Fruit fly (Drosophila melanogaster) whole organism, embryonic: ENCODE measurements around the gene CG34107.

Experiments used
- Ada2b ChIP-seq: fragments of 200-800 bp; sonication (Bioruptor generic); IDR thresholded peaks from 2 replicates; pipeline ENCODE4 v1.3.6; 2022; ENCODE audit warnings: missing biosample characterization, missing genetic modification characterization
- BtbVII ChIP-seq: fragments of 200-800 bp; sonication (Bioruptor generic); optimal IDR thresholded peaks from 3 replicates; lab custom pipeline; 2017; ENCODE audit warnings: missing biosample characterization, mild to moderate bottlenecking, missing genetic modification characterization
- CG10979 ChIP-seq: fragments of 200-800 bp; sonication (Bioruptor generic); optimal IDR thresholded peaks from 2 replicates; lab custom pipeline; 2018; ENCODE audit warnings: missing biosample characterization, mild to moderate bottlenecking, missing genetic modification characterization, moderate library complexity
- CG11696 ChIP-seq: fragments of 200-800 bp; sonication (Bioruptor generic); IDR thresholded peaks from 2 replicates; pipeline ENCODE4 v1.3.6; 2022; ENCODE audit warnings: missing biosample characterization, missing genetic modification characterization
- CG12219 ChIP-seq: fragments of 200-800 bp; sonication (Bioruptor generic); optimal IDR thresholded peaks from 3 replicates; lab custom pipeline; 2018; ENCODE audit warnings: missing biosample characterization, mild to moderate bottlenecking, missing genetic modification characterization
- CG1233 ChIP-seq: fragments of 200-800 bp; sonication (Bioruptor generic); optimal IDR thresholded peaks from 4 replicates; lab custom pipeline; 2018; ENCODE audit warnings: missing biosample characterization, mild to moderate bottlenecking, missing genetic modification characterization
- CG12769 ChIP-seq: fragments of 200-800 bp; sonication (Bioruptor generic); optimal IDR thresholded peaks from 2 replicates; lab custom pipeline; 2019; ENCODE audit warnings: missing biosample characterization, mild to moderate bottlenecking, missing genetic modification characterization, moderate library complexity
- CG14860 ChIP-seq: fragments of 200-800 bp; sonication (Bioruptor generic); IDR thresholded peaks from 3 replicates; pipeline ENCODE4 v1.3.6; 2022; ENCODE audit warnings: missing biosample characterization, missing genetic modification characterization; ENCODE audit not compliant: partially characterized antibody
- CG15073 ChIP-seq: fragments of 200-800 bp; sonication (Bioruptor generic); optimal IDR thresholded peaks from 2 replicates; lab custom pipeline; 2016; ENCODE audit warnings: missing biosample characterization, missing genetic modification characterization
- CG16813 ChIP-seq: fragments of 200-800 bp; sonication (Bioruptor generic); IDR thresholded peaks from 3 replicates; pipeline ENCODE4 v1.3.6; 2022; ENCODE audit warnings: missing biosample characterization, missing genetic modification characterization; ENCODE audit not compliant: partially characterized antibody
- CG2875 ChIP-seq: fragments of 200-800 bp; sonication (Bioruptor generic); optimal IDR thresholded peaks from 2 replicates; lab custom pipeline; 2017; ENCODE audit warnings: missing biosample characterization, mild to moderate bottlenecking, missing genetic modification characterization, missing genetic modification reagents
- CG34422 ChIP-seq: fragments of 200-800 bp; sonication (Bioruptor generic); IDR thresholded peaks from 3 replicates; pipeline ENCODE4 v1.3.6; 2022; ENCODE audit warnings: missing biosample characterization, missing genetic modification characterization
- CG42726 ChIP-seq: fragments of 200-800 bp; sonication (Bioruptor generic); IDR thresholded peaks from 2 replicates; pipeline ENCODE4 v1.3.6; 2022; ENCODE audit warnings: missing biosample characterization, missing genetic modification characterization; ENCODE audit not compliant: partially characterized antibody
- CG4404 ChIP-seq: fragments of 200-800 bp; sonication (Bioruptor generic); IDR thresholded peaks from 2 replicates; pipeline ENCODE4 v1.3.6; 2022; ENCODE audit warnings: missing biosample characterization, missing genetic modification characterization
- CG4617 ChIP-seq: fragments of 200-800 bp; sonication (Bioruptor generic); optimal IDR thresholded peaks from 3 replicates; lab custom pipeline; 2016; ENCODE audit warnings: missing biosample characterization, missing genetic modification characterization, borderline replicate concordance
- CG4854 ChIP-seq: fragments of 200-800 bp; sonication (Bioruptor generic); optimal IDR thresholded peaks from 2 replicates; lab custom pipeline; 2016; ENCODE audit warnings: missing biosample characterization, missing genetic modification characterization, inconsistent platforms
- CG6689 ChIP-seq: fragments of 200-800 bp; sonication (Bioruptor generic); IDR thresholded peaks from 2 replicates; pipeline ENCODE4 v1.3.6; 2022; ENCODE audit warnings: missing biosample characterization, missing genetic modification characterization
- CG6765 ChIP-seq: fragments of 200-800 bp; sonication (Bioruptor generic); optimal IDR thresholded peaks from 3 replicates; lab custom pipeline; 2017; ENCODE audit warnings: missing biosample characterization, mild to moderate bottlenecking, missing genetic modification characterization
- CG7987 ChIP-seq: fragments of 200-800 bp; sonication (Bioruptor generic); optimal IDR thresholded peaks from 2 replicates; lab custom pipeline; 2018; ENCODE audit warnings: missing biosample characterization, mild to moderate bottlenecking, missing genetic modification characterization, moderate library complexity
- CG8765 ChIP-seq: fragments of 200-800 bp; sonication (Bioruptor generic); IDR thresholded peaks from 2 replicates; pipeline ENCODE4 v1.3.6; 2022; ENCODE audit warnings: missing biosample characterization, missing genetic modification characterization
- Doc2 ChIP-seq: fragments of 200-800 bp; sonication (Bioruptor generic); IDR thresholded peaks from 2 replicates; pipeline ENCODE4 v1.3.6; 2022; ENCODE audit warnings: missing biosample characterization, missing genetic modification characterization
- Ets97D ChIP-seq: fragments of 200-800 bp; sonication (Bioruptor generic); optimal IDR thresholded peaks from 3 replicates; lab custom pipeline; 2016; ENCODE audit warnings: missing biosample characterization, missing genetic modification characterization
- Meics ChIP-seq: fragments of 200-800 bp; sonication (Bioruptor generic); optimal IDR thresholded peaks from 2 replicates; lab custom pipeline; 2017; ENCODE audit warnings: missing biosample characterization, mild to moderate bottlenecking, missing genetic modification characterization
- ab ChIP-seq: fragments of 200-800 bp; sonication (Bioruptor generic); optimal IDR thresholded peaks from 2 replicates; lab custom pipeline; 2016; ENCODE audit warnings: missing biosample characterization, missing genetic modification characterization
- az2 ChIP-seq: fragments of 200-800 bp; sonication (Bioruptor generic); optimal IDR thresholded peaks from 3 replicates; lab custom pipeline; 2016; ENCODE audit warnings: missing biosample characterization, missing genetic modification characterization
- bbx ChIP-seq: fragments of 200-800 bp; sonication (Bioruptor generic); IDR thresholded peaks from 2 replicates; pipeline ENCODE4 v1.3.6; 2022; ENCODE audit warnings: missing biosample characterization, missing genetic modification characterization; ENCODE audit not compliant: partially characterized antibody
- cad ChIP-seq: fragments of >200 bp; optimal IDR thresholded peaks from 2 replicates; lab custom pipeline; 2017; ENCODE audit warnings: missing biosample characterization, missing genetic modification characterization
- chif ChIP-seq, 2 experiments: fragments of 200-800 bp; sonication (Bioruptor generic); optimal IDR thresholded peaks; 3 replicates each; lab custom pipeline; 2016; ENCODE audit warnings: missing biosample characterization in 2 of 2, missing genetic modification characterization in 2 of 2
- ems ChIP-seq: fragments of 200-800 bp; sonication (Bioruptor generic); optimal IDR thresholded peaks from 3 replicates; lab custom pipeline; 2016; ENCODE audit warnings: missing biosample characterization, missing genetic modification characterization
- en ChIP-seq: fragments of 200-800 bp; sonication (Bioruptor generic); optimal IDR thresholded peaks from 2 replicates; lab custom pipeline; 2016; ENCODE audit warnings: missing biosample characterization, missing genetic modification characterization
- exex ChIP-seq: fragments of 200-800 bp; sonication (Bioruptor generic); optimal IDR thresholded peaks from 4 replicates; lab custom pipeline; 2018; ENCODE audit warnings: missing biosample characterization, mild to moderate bottlenecking, missing genetic modification characterization, moderate library complexity
- fu2 ChIP-seq: fragments of 200-800 bp; sonication (Bioruptor generic); optimal IDR thresholded peaks from 2 replicates; lab custom pipeline; 2016; ENCODE audit warnings: missing biosample characterization, missing genetic modification characterization
- gsb-n ChIP-seq: fragments of 200-800 bp; sonication (Bioruptor generic); optimal IDR thresholded peaks from 3 replicates; lab custom pipeline; 2018; ENCODE audit warnings: missing biosample characterization, mild to moderate bottlenecking, missing genetic modification characterization
- hb ChIP-seq: fragments of 200-800 bp; sonication (Bioruptor generic); IDR thresholded peaks from 3 replicates; pipeline ENCODE4 v1.3.6; 2022; ENCODE audit warnings: missing biosample characterization, missing genetic modification characterization; ENCODE audit not compliant: partially characterized antibody
- her ChIP-seq: fragments of 200-800 bp; sonication (Bioruptor generic); optimal IDR thresholded peaks from 2 replicates; lab custom pipeline; 2016; ENCODE audit warnings: missing biosample characterization, missing genetic modification characterization
- hkb ChIP-seq, 2 experiments: fragments of 200-800 bp in 1 of 2; fragments of >200 bp in 1 of 2; sonication (Bioruptor generic) in 1 of 2; IDR thresholded peaks in 1 of 2; optimal IDR thresholded peaks in 1 of 2; 2 replicates each; pipeline versions ENCODE4 v1.3.6 to Lab custom; 2017 to 2022; ENCODE audit warnings: missing biosample characterization in 1 of 2, missing genetic modification characterization in 1 of 2
- lola ChIP-seq, 3 experiments: fragments of >200 bp in 2 of 3; fragments of 200-800 bp in 1 of 3; sonication (Bioruptor generic) in 1 of 3; optimal IDR thresholded peaks; 2 replicates each; lab custom pipeline; 2017 to 2019; ENCODE audit warnings: missing biosample characterization in 3 of 3, missing genetic modification characterization in 3 of 3, mild to moderate bottlenecking in 1 of 3, moderate library complexity in 1 of 3
- mld ChIP-seq: fragments of 200-800 bp; sonication (Bioruptor generic); IDR thresholded peaks from 3 replicates; pipeline ENCODE4 v1.3.6; 2022; ENCODE audit warnings: missing biosample characterization, missing genetic modification characterization; ENCODE audit not compliant: partially characterized antibody
- oc ChIP-seq: fragments of 200-800 bp; sonication (Bioruptor generic); optimal IDR thresholded peaks from 2 replicates; lab custom pipeline; 2018; ENCODE audit warnings: missing biosample characterization, mild to moderate bottlenecking, missing genetic modification characterization, moderate library complexity
- onecut ChIP-seq: fragments of 200-800 bp; sonication (Bioruptor generic); IDR thresholded peaks from 2 replicates; pipeline ENCODE4 v1.3.6; 2022; ENCODE audit warnings: missing biosample characterization, missing genetic modification characterization
- pzg ChIP-seq: fragments of 200-800 bp; sonication (Bioruptor generic); optimal IDR thresholded peaks from 3 replicates; lab custom pipeline; 2018; ENCODE audit warnings: missing biosample characterization, mild to moderate bottlenecking, missing genetic modification characterization, moderate library complexity
- repo ChIP-seq: fragments of 200-800 bp; sonication (Bioruptor generic); optimal IDR thresholded peaks from 2 replicates; lab custom pipeline; 2016; ENCODE audit warnings: missing biosample characterization, missing genetic modification characterization
- ro ChIP-seq: fragments of 200-800 bp; sonication (Bioruptor generic); IDR thresholded peaks from 2 replicates; pipeline ENCODE4 v1.3.6; 2022; ENCODE audit warnings: missing biosample characterization, missing genetic modification characterization
- row ChIP-seq: fragments of 200-800 bp; sonication (Bioruptor generic); IDR thresholded peaks from 3 replicates; pipeline ENCODE4 v1.3.6; 2022; ENCODE audit warnings: missing biosample characterization, missing genetic modification characterization
- so ChIP-seq: fragments of 200-800 bp; sonication (Bioruptor generic); IDR thresholded peaks from 3 replicates; pipeline ENCODE4 v1.3.6; 2022; ENCODE audit warnings: missing biosample characterization, missing genetic modification characterization
- sr ChIP-seq: fragments of 200-800 bp; sonication (Bioruptor generic); IDR thresholded peaks from 3 replicates; pipeline ENCODE4 v1.3.6; 2022; ENCODE audit warnings: missing biosample characterization, missing genetic modification characterization
- tx ChIP-seq: fragments of 200-800 bp; sonication (Bioruptor generic); optimal IDR thresholded peaks from 2 replicates; lab custom pipeline; 2016; ENCODE audit warnings: missing biosample characterization, missing genetic modification characterization
- wor ChIP-seq: fragments of 200-800 bp; sonication (Bioruptor generic); IDR thresholded peaks from 2 replicates; pipeline ENCODE4 v1.3.6; 2022; ENCODE audit warnings: missing biosample characterization, missing genetic modification characterization

CG34107 gene

DNA sequence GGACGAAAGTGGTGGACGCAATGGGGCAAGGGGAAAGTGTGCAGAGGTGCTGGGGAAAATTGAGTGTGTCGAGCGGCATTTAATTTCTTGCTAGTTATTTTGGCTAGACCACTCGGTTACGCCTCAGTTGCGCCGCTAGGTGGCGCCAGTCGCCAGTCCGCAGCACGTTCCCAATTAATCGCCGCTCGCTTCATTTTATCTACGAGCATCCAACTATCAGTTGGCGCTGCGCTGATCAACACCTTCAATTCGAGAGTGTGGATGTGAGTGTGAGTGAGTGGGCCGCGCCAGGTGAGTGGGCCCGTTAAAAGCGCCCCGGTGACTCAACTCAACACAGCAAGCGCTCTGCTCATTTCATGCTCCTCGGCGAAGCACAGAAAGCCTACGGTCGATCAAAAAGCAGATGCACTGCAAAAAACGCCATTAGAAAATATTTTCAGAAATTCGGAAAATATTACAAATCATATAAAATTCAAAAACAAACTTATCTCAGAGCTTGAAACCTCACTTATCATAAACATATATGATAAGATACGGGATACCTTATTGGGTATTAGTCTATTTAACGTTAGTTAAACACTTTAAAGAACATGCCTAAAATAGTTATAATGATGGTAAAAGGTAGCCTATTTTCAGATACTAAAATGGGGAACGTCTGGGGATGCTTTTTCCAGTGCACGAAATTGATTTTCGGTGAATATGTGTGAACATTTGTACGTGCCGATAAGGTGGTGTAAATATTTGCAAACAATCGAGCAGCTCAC, 43.6 kb downstream of the CG34107 start:
- peak; percentile 69 for TF ChIP-seq repo (GFP tag; lab: Kevin White, UChicago)
- peak; percentile 68 for TF ChIP-seq Ada2b (GFP tag; lab: Robert Waterston, UW)
- peak; percentile 76 for TF ChIP-seq CG12219 (GFP tag; lab: Kevin White, UChicago)
- peak; percentile 92 for TF ChIP-seq sr
- TF ChIP-seq oc (tag; lab: Kevin White, UChicago), result peak; percentile 67
- peak; percentile 41 for TF ChIP-seq her (GFP tag; lab: Kevin White, UChicago)
- TF ChIP-seq CG7987 (GFP tag; lab: Kevin White, UChicago), result peak; percentile 28
- TF ChIP-seq CG8765, result no peak; the same call in 1 of the 2 replicates
- no peak for TF ChIP-seq cad (GFP tag; lab: Kevin White, UChicago)
- TF ChIP-seq CG6765 (GFP tag; lab: Kevin White, UChicago), result peak; percentile 87
- TF ChIP-seq CG11696, result no peak
- peak; percentile 65 for TF ChIP-seq az2 (GFP tag; lab: Kevin White, UChicago)
- TF ChIP-seq CG14860 (GFP tag; lab: Robert Waterston, UW), result no peak
- TF ChIP-seq CG2875 (GFP tag; lab: Kevin White, UChicago), result peak; percentile 59
- no peak for TF ChIP-seq bbx (GFP tag; lab: Robert Waterston, UW)
- TF ChIP-seq fu2 (GFP tag; lab: Kevin White, UChicago), result peak; percentile 82
- TF ChIP-seq exex, result peak; percentile 80
- peak; percentile 28 for TF ChIP-seq CG12769 (tag; lab: Kevin White, UChicago)
- no peak for TF ChIP-seq CG16813
- peak; percentile 55 for TF ChIP-seq CG4854 (GFP tag; lab: Kevin White, UChicago)
- TF ChIP-seq CG4404 (GFP tag; lab: Robert Waterston, UW), result peak; percentile 54
- no peak for TF ChIP-seq CG42726 (GFP tag; lab: Robert Waterston, UW)
- peak; percentile 89 for TF ChIP-seq Meics
- TF ChIP-seq so, result peak; percentile 74; the same call in 1 of the 3 replicates
- TF ChIP-seq hb (GFP tag; lab: Robert Waterston, UW), result no peak
- peak; percentile 59 for TF ChIP-seq en (GFP tag; lab: Kevin White, UChicago)
- no peak for TF ChIP-seq pzg (GFP tag; lab: Kevin White, UChicago)
- TF ChIP-seq ems, result peak; percentile 50
- TF ChIP-seq mld (GFP tag; lab: Robert Waterston, UW), result no peak
- peak; percentile 23 for TF ChIP-seq CG4617 (GFP tag; lab: Kevin White, UChicago)
- TF ChIP-seq ro (GFP tag; lab: Robert Waterston, UW), result no peak
- TF ChIP-seq gsb-n (tag; lab: Kevin White, UChicago), result peak; percentile 64
- TF ChIP-seq onecut (GFP tag; lab: Robert Waterston, UW), result peak; percentile 62
- peak; percentile 71 to 79 for TF ChIP-seq chif (GFP tag; optimal IDR thresholded peaks at IDR 0.05; lab: Kevin White, UChicago)
- TF ChIP-seq Doc2, result no peak
- TF ChIP-seq CG15073 (GFP tag; lab: Kevin White, UChicago), result peak; percentile 3
- peak; percentile 62 for TF ChIP-seq tx (GFP tag; lab: Kevin White, UChicago)
- TF ChIP-seq lola (GFP tag; optimal IDR thresholded peaks at IDR 0.05; lab: Kevin White, UChicago), result peak in 1 of 3 experiments; percentile 49
- peak; percentile 42 for TF ChIP-seq Ets97D (GFP tag; lab: Kevin White, UChicago)
- peak; percentile 83 for TF ChIP-seq CG6689 (GFP tag; lab: Robert Waterston, UW)
- TF ChIP-seq row, result peak; percentile 88
- peak; percentile 86 for TF ChIP-seq CG1233 (GFP tag; lab: Kevin White, UChicago)
- TF ChIP-seq wor (GFP tag; lab: Robert Waterston, UW), result peak; percentile 72
- peak; percentile 76 for TF ChIP-seq BtbVII (GFP tag; lab: Kevin White, UChicago)
- peak; percentile 53; the same call in 2 of the 3 replicates for TF ChIP-seq CG34422 (GFP tag; lab: Robert Waterston, UW)
- TF ChIP-seq ab (GFP tag; lab: Kevin White, UChicago), result peak; percentile 31
- no peak for TF ChIP-seq hkb (optimal IDR thresholded peaks at IDR 0.05; lab: Kevin White, UChicago)
- peak; percentile 85 for TF ChIP-seq hkb (GFP tag; IDR thresholded peaks at IDR 0.05; lab: Robert Waterston, UW)
- peak; percentile 77 for TF ChIP-seq CG10979 (tag; lab: Kevin White, UChicago)
